ENCODE assay signal across 2 fruit fly cellular contexts in genomic region chr3L:11542948-11543347, dm6.
TF ChIP-seq lines count a peak whose summit lies in the region.

No protein-coding gene starts in this region.

- no peak for TF ChIP-seq CTCF in whole organism, embryonic (GFP tag; optimal IDR thresholded peaks at IDR 0.05; lab: Kevin White, UChicago)

TF ChIP-seq in whole organism, embryonic, 481 proteins besides CTCF, POLR2A, EP300 and RAD21:
- TF ChIP-seq Med (GFP tag; lab: Kevin White, UChicago) (peak; percentile 78), Fer3 (tag; optimal IDR thresholded peaks at IDR 0.05; lab: Kevin White, UChicago) (no peak), CG2120 (GFP tag; optimal IDR thresholded peaks at IDR 0.05; lab: Kevin White, UChicago) (peak; percentile 26), chinmo (GFP tag; IDR thresholded peaks at IDR 0.05; lab: Robert Waterston, UW; ENCODE audit: partially characterized antibody) (0 out of 4 replicates have a peak, but pooled peaks have one; percentile 40), sens (GFP tag; lab: Kevin White, UChicago) (peak; percentile 77), Rfx (GFP tag; IDR thresholded peaks at IDR 0.05; lab: Robert Waterston, UW) (0 out of 2 replicates have a peak, but pooled peaks have one; percentile 33), MTF-1 (GFP tag; optimal IDR thresholded peaks at IDR 0.05; lab: Kevin White, UChicago; ENCODE audit: borderline replicate concordance) (no peak), dysf (GFP tag; IDR thresholded peaks at IDR 0.05; lab: Robert Waterston, UW) (peak; percentile 37; the same call in 1 of the 3 replicates), sd (tag; optimal IDR thresholded peaks at IDR 0.05; lab: Kevin White, UChicago) (peak; percentile 10), grau (tag; optimal IDR thresholded peaks at IDR 0.05; lab: Kevin White, UChicago) (peak; percentile 55), Elba2 (GFP tag; optimal IDR thresholded peaks at IDR 0.05; lab: Kevin White, UChicago) (no peak), CG12744 (GFP tag; optimal IDR thresholded peaks at IDR 0.05; lab: Kevin White, UChicago) (no peak), luna (GFP tag; optimal IDR thresholded peaks at IDR 0.05; lab: Kevin White, UChicago) (no peak), slbo (GFP tag; IDR thresholded peaks at IDR 0.05; lab: Robert Waterston, UW) (peak; percentile 23; the same call in 1 of the 2 replicates), nmo (GFP tag; optimal IDR thresholded peaks at IDR 0.05; lab: Kevin White, UChicago) (no peak), CG2678 (tag; optimal IDR thresholded peaks at IDR 0.05; lab: Kevin White, UChicago) (peak; percentile 16), CG12769 (tag; optimal IDR thresholded peaks at IDR 0.05; lab: Kevin White, UChicago) (peak; percentile 45), Meics (GFP tag; optimal IDR thresholded peaks at IDR 0.05; lab: Kevin White, UChicago) (peak; percentile 3)
TF ChIP-seq in whole organism, embryonic: peak in this region for 12.

TF ChIP-seq in whole organism, prepupa, 60 proteins besides CTCF, POLR2A, EP300 and RAD21:
- TF ChIP-seq Smox (GFP tag; optimal IDR thresholded peaks at IDR 0.05; lab: Kevin White, UChicago) = no peak
- peak; percentile 14 for TF ChIP-seq CG32006 (GFP tag; optimal IDR thresholded peaks at IDR 0.05; lab: Kevin White, UChicago)
- TF ChIP-seq Eip78C (GFP tag; lab: Kevin White, UChicago) = peak; percentile 10
- peak; percentile 14 for TF ChIP-seq Hr4 (GFP tag; optimal IDR thresholded peaks at IDR 0.05; lab: Kevin White, UChicago)
